Fruit fly (Drosophila melanogaster): ENCODE results near the gene dsx.

DNA sequence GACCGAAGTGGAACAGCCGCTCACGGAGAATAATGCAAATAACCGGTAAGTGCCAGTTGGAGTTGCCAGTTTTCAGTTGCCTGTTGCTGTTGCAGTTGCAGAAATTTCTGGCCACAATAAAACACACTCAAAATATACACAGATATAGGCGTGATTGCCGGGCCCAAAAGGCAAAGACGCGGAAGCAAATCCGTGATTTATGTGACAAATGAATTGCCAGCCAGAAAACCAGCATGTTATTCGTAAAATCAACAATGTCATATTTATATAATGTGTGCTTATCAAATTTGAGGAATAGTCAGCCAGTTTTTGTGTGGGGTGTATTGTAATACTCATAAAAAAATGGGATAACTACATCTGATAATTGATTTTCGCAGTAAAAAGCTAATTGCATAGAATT lies 72.6 kb downstream of the dsx start:
- TF ChIP-seq cnc (optimal IDR thresholded peaks at IDR 0.05) = no peak
- no peak for TF ChIP-seq CG5204 (GFP tag; optimal IDR thresholded peaks at IDR 0.05)
- TF ChIP-seq CG11617 (GFP tag; optimal IDR thresholded peaks at IDR 0.05) = no peak
- no peak for TF ChIP-seq toe (GFP tag; optimal IDR thresholded peaks at IDR 0.05)
- TF ChIP-seq bab1 (GFP tag; optimal IDR thresholded peaks at IDR 0.05) = no peak
